Worm (Caenorhabditis elegans) whole organism, L1 larva: ENCODE results near the gene nhr-30.

Experiments
- alr-1 ChIP-seq: fragments of 200-800 bp; sonication (Bioruptor generic); optimal IDR thresholded peaks from 2 replicates; lab custom pipeline; 2018; ENCODE audit warnings: borderline replicate concordance, mild to moderate bottlenecking, missing genetic modification characterization, missing compliant biosample characterization
- sup-37 ChIP-seq: fragments of 200-800 bp; sonication (Bioruptor generic); optimal IDR thresholded peaks from 2 replicates; lab custom pipeline; 2018; ENCODE audit warnings: mild to moderate bottlenecking, missing genetic modification characterization, missing compliant biosample characterization

DNA sequence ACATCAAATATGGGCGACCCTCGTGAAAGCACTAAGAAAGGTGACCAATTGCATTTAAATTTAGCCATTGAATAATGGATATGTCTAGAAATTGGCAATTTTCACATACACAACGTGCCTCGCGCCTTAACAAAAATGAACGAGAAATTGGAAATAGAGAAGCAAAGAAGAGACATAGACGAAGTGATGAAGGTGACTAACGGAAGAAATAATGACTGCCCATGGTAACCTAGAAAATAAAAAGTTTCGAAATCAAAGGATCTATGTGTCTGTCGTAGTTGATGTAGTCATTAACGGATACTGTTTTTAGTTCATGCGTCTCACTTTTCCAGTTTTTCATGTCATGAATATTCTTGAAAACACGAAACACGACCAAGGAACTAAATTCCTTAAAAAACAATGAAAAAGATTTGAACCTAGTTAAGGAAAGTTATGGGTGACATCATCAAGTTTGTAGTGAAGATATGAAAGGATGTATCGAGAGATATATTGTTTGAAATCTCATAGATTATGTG is 33.2 kb downstream of the nhr-30 start:
- TF ChIP-seq sup-37 (GFP tag; lab: Kevin White, UChicago) (no peak), alr-1 (tag; lab: Kevin White, UChicago) (no peak)
